Fruit fly (Drosophila melanogaster) whole organism, pupa: ENCODE results near the gene GlcAT-S.

ENCODE experiments used
- CG10348 ChIP-seq: fragments of 200-800 bp; sonication (Bioruptor generic); IDR thresholded peaks from 2 replicates; pipeline ENCODE4 v1.3.6; 2022; ENCODE audit warnings: missing biosample characterization, missing genetic modification characterization
- CG12605 ChIP-seq: fragments of 200-800 bp; sonication (Bioruptor generic); IDR thresholded peaks from 2 replicates; pipeline ENCODE4 v1.3.6; 2022; ENCODE audit warnings: missing biosample characterization, missing genetic modification characterization
- CG13204 ChIP-seq: fragments of 200-800 bp; sonication (Bioruptor generic); optimal IDR thresholded peaks from 2 replicates; lab custom pipeline; 2018; ENCODE audit warnings: missing biosample characterization, mild to moderate bottlenecking, missing genetic modification characterization, moderate library complexity
- CG14655 ChIP-seq: fragments of 200-800 bp; sonication (Bioruptor generic); optimal IDR thresholded peaks from 3 replicates; lab custom pipeline; 2017; ENCODE audit warnings: mild to moderate bottlenecking, missing biosample characterization, missing genetic modification reagents, missing genetic modification characterization
- CG15710 ChIP-seq: fragments of 200-800 bp; sonication (Bioruptor generic); optimal IDR thresholded peaks from 2 replicates; lab custom pipeline; 2018; ENCODE audit warnings: missing biosample characterization, mild to moderate bottlenecking, missing genetic modification characterization, moderate library complexity
- CG17806 ChIP-seq: fragments of 200-800 bp; sonication (Bioruptor generic); optimal IDR thresholded peaks from 2 replicates; lab custom pipeline; 2018; ENCODE audit warnings: missing biosample characterization, mild to moderate bottlenecking, missing genetic modification characterization, moderate library complexity
- CG32121 ChIP-seq: fragments of 200-800 bp; sonication (Bioruptor generic); IDR thresholded peaks from 2 replicates; pipeline ENCODE4 v1.3.6; 2022; ENCODE audit warnings: missing biosample characterization, missing genetic modification characterization
- CG34367 ChIP-seq: fragments of 200-800 bp; sonication (Bioruptor generic); optimal IDR thresholded peaks from 2 replicates; lab custom pipeline; 2018; ENCODE audit warnings: missing biosample characterization, mild to moderate bottlenecking, missing genetic modification characterization
- CG4496 ChIP-seq: fragments of 200-800 bp; sonication (Bioruptor generic); IDR thresholded peaks from 3 replicates; pipeline ENCODE4 v1.3.6; 2022; ENCODE audit warnings: missing biosample characterization, missing genetic modification characterization
- CG8159 ChIP-seq: fragments of 200-800 bp; sonication (Bioruptor generic); optimal IDR thresholded peaks from 3 replicates; lab custom pipeline; 2018; ENCODE audit warnings: missing biosample characterization, mild to moderate bottlenecking, missing genetic modification characterization, moderate library complexity
- CG8301 ChIP-seq: fragments of 200-800 bp; sonication (Bioruptor generic); optimal IDR thresholded peaks from 2 replicates; lab custom pipeline; 2018; ENCODE audit warnings: missing biosample characterization, mild to moderate bottlenecking, missing genetic modification characterization
- CG9948 ChIP-seq: fragments of 200-800 bp; sonication (Bioruptor generic); optimal IDR thresholded peaks from 2 replicates; lab custom pipeline; 2018; ENCODE audit warnings: missing biosample characterization, mild to moderate bottlenecking, missing genetic modification characterization, moderate library complexity
- D1 ChIP-seq: fragments of 200-800 bp; sonication (Bioruptor generic); optimal IDR thresholded peaks from 2 replicates; lab custom pipeline; 2018; ENCODE audit warnings: missing biosample characterization, mild to moderate bottlenecking, missing genetic modification characterization, moderate library complexity
- EcR ChIP-seq: fragments of 200-800 bp; sonication (Bioruptor generic); optimal IDR thresholded peaks from 3 replicates; lab custom pipeline; 2019; ENCODE audit warnings: missing biosample characterization, missing genetic modification characterization, mild to moderate bottlenecking, moderate library complexity, missing genetic modification reagents
- Ets98B ChIP-seq: fragments of 200-800 bp; sonication (Bioruptor generic); IDR thresholded peaks from 2 replicates; pipeline ENCODE4 v1.3.6; 2022; ENCODE audit warnings: missing biosample characterization, missing genetic modification characterization
- Pif1A ChIP-seq: fragments of 200-800 bp; sonication (Bioruptor generic); optimal IDR thresholded peaks from 3 replicates; lab custom pipeline; 2016; ENCODE audit warnings: missing biosample characterization, missing genetic modification characterization
- Pif1B ChIP-seq: fragments of 200-800 bp; sonication (Bioruptor generic); optimal IDR thresholded peaks from 3 replicates; lab custom pipeline; 2016; ENCODE audit warnings: missing biosample characterization, missing genetic modification characterization
- Snoo ChIP-seq: fragments of 200-800 bp; sonication (Bioruptor generic); optimal IDR thresholded peaks from 3 replicates; lab custom pipeline; 2017; ENCODE audit warnings: missing biosample characterization, mild to moderate bottlenecking, missing genetic modification characterization, inconsistent platforms
- fd96Ca ChIP-seq: fragments of 200-800 bp; sonication (Bioruptor generic); IDR thresholded peaks from 3 replicates; pipeline ENCODE4 v1.3.6; 2022; ENCODE audit warnings: missing biosample characterization, missing genetic modification characterization
- gl ChIP-seq: fragments of 200-800 bp; sonication (Bioruptor generic); optimal IDR thresholded peaks from 2 replicates; lab custom pipeline; 2018; ENCODE audit warnings: missing biosample characterization, mild to moderate bottlenecking, missing genetic modification characterization
- rn ChIP-seq: fragments of 200-800 bp; sonication (Bioruptor generic); IDR thresholded peaks from 2 replicates; pipeline ENCODE4 v1.3.6; 2022; ENCODE audit warnings: missing biosample characterization, missing genetic modification characterization

The GlcAT-S gene

DNA sequence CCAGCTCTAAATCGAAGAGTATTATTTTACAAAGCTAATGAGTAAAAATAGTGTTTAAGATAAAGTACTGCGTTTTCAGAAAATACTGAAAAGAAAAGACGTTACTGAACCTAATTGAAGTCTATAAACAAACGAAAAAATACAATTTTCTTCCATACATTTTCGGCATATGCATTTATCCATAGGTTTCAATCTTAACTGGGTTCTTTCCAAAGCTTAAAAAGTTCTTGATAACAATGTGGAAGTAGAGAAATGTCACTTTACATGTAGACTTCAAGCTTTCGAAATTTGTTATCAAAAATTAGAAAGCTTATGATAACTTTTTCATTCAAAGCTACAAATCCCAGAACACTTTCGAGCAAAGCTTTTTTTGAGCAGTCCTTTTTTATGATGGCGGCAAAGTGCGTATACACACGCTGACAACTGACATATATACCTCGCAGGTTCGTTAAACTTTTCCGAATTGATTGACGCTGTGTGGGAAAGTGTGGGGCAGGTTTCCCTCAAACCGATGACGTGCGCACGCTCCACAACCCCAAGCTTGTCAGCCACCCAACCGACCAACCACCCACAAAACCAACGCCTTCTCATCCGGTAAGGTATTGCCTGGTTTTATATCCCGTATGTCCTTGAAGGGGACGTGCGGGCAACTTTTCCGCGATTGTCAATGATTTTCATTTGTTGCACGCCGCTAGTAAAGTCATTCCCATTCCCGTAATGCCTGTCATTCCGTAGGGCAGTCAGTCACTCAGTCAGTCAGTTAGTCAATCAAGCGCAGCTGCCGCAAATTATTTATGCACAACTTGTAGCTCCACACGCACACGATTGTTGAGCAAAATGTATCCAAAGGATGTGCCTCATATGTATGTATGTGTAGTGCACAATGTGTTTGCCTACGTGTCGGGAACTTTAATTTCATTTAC is 41.3 kb downstream of the GlcAT-S start:
- TF ChIP-seq Snoo (tag; lab: Kevin White, UChicago) (no peak), CG8159 (tag; lab: Kevin White, UChicago) (no peak), CG17806 (tag; lab: Kevin White, UChicago) (no peak), EcR (GFP tag; lab: Kevin White, UChicago) (no peak), Pif1A (GFP tag; lab: Kevin White, UChicago) (no peak), fd96Ca (no peak), rn (GFP tag; lab: Robert Waterston, UW) (no peak), Pif1B (GFP tag; lab: Kevin White, UChicago) (no peak), CG14655 (no peak), CG12605 (GFP tag; lab: Robert Waterston, UW) (no peak), CG9948 (tag; lab: Kevin White, UChicago) (no peak), gl (no peak), CG10348 (no peak), CG32121 (GFP tag; lab: Robert Waterston, UW) (no peak), CG4496 (GFP tag; lab: Robert Waterston, UW) (no peak), CG8301 (tag; lab: Kevin White, UChicago) (no peak), CG13204 (GFP tag; lab: Kevin White, UChicago) (no peak)

DNA sequence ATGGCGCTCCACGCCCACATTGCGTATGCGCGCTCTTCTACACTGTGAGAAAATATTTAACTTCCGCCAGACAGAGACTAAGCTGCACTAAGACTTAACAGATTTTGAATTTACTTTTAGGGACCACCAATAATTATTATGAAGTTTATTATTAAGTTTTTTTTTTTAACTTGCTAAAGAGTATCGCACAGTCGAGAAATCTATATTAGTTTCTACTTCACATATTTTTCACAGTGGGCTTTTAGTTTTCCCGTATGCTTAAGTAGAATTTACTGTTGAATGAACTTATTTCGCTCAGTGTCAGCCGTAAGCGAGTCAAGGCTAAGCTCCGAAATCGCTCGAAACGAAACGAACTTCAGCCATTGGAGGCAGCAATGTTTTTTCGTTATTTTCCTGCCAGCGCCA is 44.2 kb downstream of the GlcAT-S start:
- TF ChIP-seq CG13204 (GFP tag; lab: Kevin White, UChicago) = no peak
- peak; percentile 39 for TF ChIP-seq CG9948 (tag; lab: Kevin White, UChicago)
- TF ChIP-seq EcR (GFP tag; lab: Kevin White, UChicago) = no peak
- TF ChIP-seq CG34367 (tag; lab: Kevin White, UChicago) = no peak
- no peak for TF ChIP-seq CG10348
- peak; percentile 52 for TF ChIP-seq CG15710
- TF ChIP-seq Ets98B (GFP tag; lab: Robert Waterston, UW) = no peak; the same call in 1 of the 2 replicates
- TF ChIP-seq CG14655 = peak; percentile 52
- TF ChIP-seq rn (GFP tag; lab: Robert Waterston, UW) = no peak
- no peak for TF ChIP-seq D1 (tag; lab: Kevin White, UChicago)
- TF ChIP-seq Pif1B (GFP tag; lab: Kevin White, UChicago) = peak; percentile 26
- 0 out of 3 replicates have a peak, but pooled peaks have one; percentile 34 for TF ChIP-seq fd96Ca
- peak; percentile 38 for TF ChIP-seq Pif1A (GFP tag; lab: Kevin White, UChicago)
- TF ChIP-seq CG17806 (tag; lab: Kevin White, UChicago) = no peak
- no peak for TF ChIP-seq gl
- TF ChIP-seq CG12605 (GFP tag; lab: Robert Waterston, UW) = no peak
- peak; percentile 64 for TF ChIP-seq CG8159 (tag; lab: Kevin White, UChicago)
- TF ChIP-seq CG32121 (GFP tag; lab: Robert Waterston, UW) = no peak
- no peak for TF ChIP-seq CG8301 (tag; lab: Kevin White, UChicago)
- TF ChIP-seq Snoo (tag; lab: Kevin White, UChicago) = no peak
- TF ChIP-seq CG4496 (GFP tag; lab: Robert Waterston, UW) = peak; percentile 45; the same call in 1 of the 3 replicates

DNA sequence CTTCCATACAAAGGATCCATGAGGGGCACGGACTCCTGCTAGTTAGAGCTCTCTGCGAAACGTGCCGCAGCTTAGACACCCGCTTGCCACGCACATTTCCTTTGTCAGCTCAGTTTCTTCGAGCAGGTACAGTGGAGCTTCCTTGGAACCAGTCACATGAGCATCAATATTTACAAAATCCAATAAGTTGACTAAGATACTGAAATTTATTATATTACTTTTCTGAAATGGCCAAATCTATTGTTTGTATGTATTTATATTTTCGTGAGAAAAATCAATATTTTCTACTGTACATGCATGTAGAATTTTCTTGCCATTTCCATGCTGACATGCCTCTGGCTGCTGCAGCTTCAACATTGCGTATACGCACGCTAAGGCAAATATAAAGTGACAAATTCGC is 46.7 kb downstream of the GlcAT-S start:
- no peak for TF ChIP-seq Pif1A (GFP tag; lab: Kevin White, UChicago)
- no peak for TF ChIP-seq fd96Ca
- no peak for TF ChIP-seq CG8159 (tag; lab: Kevin White, UChicago)
- TF ChIP-seq rn (GFP tag; lab: Robert Waterston, UW) = no peak
- TF ChIP-seq CG34367 (tag; lab: Kevin White, UChicago) = no peak
- no peak for TF ChIP-seq CG9948 (tag; lab: Kevin White, UChicago)
- TF ChIP-seq Pif1B (GFP tag; lab: Kevin White, UChicago) = no peak
- TF ChIP-seq, all 21 proteins: peak for 0

DNA sequence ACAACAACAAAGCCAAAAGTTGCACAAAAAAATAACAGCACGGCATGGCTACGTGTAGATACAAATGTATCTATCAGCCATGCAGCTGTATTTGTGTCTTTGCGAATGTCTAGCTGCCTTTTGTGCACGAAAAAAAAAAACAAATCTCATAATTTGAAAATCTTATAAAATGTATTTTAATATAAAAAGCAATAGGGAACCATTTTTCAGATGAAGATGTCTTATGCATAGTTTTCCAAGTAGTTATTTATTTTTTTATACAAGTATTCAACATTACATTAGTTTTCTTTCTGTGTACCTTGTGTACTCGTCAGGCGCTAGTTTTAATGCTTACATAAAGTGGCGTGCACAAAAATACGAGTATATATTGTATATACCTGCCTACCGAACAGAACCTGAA is 53.1 kb downstream of the GlcAT-S start:
- TF ChIP-seq Ets98B (GFP tag; lab: Robert Waterston, UW) = peak; percentile 88
- peak; percentile 67 for TF ChIP-seq CG8301 (tag; lab: Kevin White, UChicago)
- no peak for TF ChIP-seq CG34367 (tag; lab: Kevin White, UChicago)
- TF ChIP-seq CG32121 (GFP tag; lab: Robert Waterston, UW) = peak; percentile 96
- peak; percentile 1 for TF ChIP-seq Pif1B (GFP tag; lab: Kevin White, UChicago)
- no peak for TF ChIP-seq CG13204 (GFP tag; lab: Kevin White, UChicago)
- peak; percentile 89 for TF ChIP-seq CG12605 (GFP tag; lab: Robert Waterston, UW)
- TF ChIP-seq CG14655 = peak; percentile 62
- peak; percentile 56; the same call in 1 of the 2 replicates for TF ChIP-seq CG10348
- no peak for TF ChIP-seq EcR (GFP tag; lab: Kevin White, UChicago)
- TF ChIP-seq fd96Ca = peak; percentile 33; the same call in 1 of the 3 replicates
- TF ChIP-seq CG4496 (GFP tag; lab: Robert Waterston, UW) = peak; percentile 92
- TF ChIP-seq Pif1A (GFP tag; lab: Kevin White, UChicago) = peak; percentile 20

DNA sequence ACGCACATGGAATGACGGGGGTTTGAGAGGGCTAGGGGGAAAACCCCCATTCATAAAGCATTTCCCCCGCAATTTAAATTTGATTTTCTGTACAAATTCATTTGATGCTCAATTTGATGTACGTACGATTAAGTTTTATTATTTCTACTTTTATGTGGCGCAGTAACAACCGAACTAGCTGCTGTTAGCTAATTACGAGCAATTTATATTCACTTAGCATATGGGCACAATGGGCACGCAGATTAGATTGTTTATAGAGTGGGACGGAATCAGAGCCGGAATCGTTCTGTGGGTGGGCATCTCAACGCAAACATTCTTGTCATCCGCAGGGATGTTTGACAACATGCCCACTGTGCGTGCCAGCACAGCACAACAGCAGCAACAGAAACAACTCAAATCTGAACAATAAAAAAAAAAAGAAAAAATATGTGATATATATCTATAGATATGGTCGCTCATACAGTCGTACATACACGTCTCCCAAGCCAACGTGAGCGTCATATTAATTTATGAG is 54.7 kb downstream of the GlcAT-S start:
- TF ChIP-seq CG4496 (GFP tag; lab: Robert Waterston, UW) (0 out of 3 replicates have a peak, but pooled peaks have one; percentile 7), CG17806 (tag; lab: Kevin White, UChicago) (no peak), fd96Ca (no peak)
